Fruit fly (Drosophila melanogaster) whole organism, embryonic: Measurements from ENCODE around the gene CG5376.

Source experiments
- Aef1 ChIP-seq: fragments of 200-800 bp; sonication (Bioruptor generic); IDR thresholded peaks from 3 replicates; pipeline ENCODE4 v1.3.6; 2022; ENCODE audit warnings: missing biosample characterization, missing genetic modification characterization
- CG10979 ChIP-seq: fragments of 200-800 bp; sonication (Bioruptor generic); optimal IDR thresholded peaks from 2 replicates; lab custom pipeline; 2018; ENCODE audit warnings: missing biosample characterization, mild to moderate bottlenecking, missing genetic modification characterization, moderate library complexity
- CG11504 ChIP-seq: fragments of 200-800 bp; sonication (Bioruptor generic); optimal IDR thresholded peaks from 3 replicates; lab custom pipeline; 2019; ENCODE audit warnings: missing biosample characterization, mild to moderate bottlenecking, missing genetic modification characterization, moderate library complexity
- CG12219 ChIP-seq: fragments of 200-800 bp; sonication (Bioruptor generic); optimal IDR thresholded peaks from 3 replicates; lab custom pipeline; 2018; ENCODE audit warnings: missing biosample characterization, mild to moderate bottlenecking, missing genetic modification characterization
- CG14860 ChIP-seq: fragments of 200-800 bp; sonication (Bioruptor generic); IDR thresholded peaks from 3 replicates; pipeline ENCODE4 v1.3.6; 2022; ENCODE audit warnings: missing biosample characterization, missing genetic modification characterization; ENCODE audit not compliant: partially characterized antibody
- CG1529 ChIP-seq: fragments of 200-800 bp; sonication (Bioruptor generic); optimal IDR thresholded peaks from 3 replicates; lab custom pipeline; 2018; ENCODE audit warnings: missing biosample characterization, missing genetic modification characterization
- CG1603 ChIP-seq: fragments of 200-800 bp; sonication (Bioruptor generic); optimal IDR thresholded peaks from 2 replicates; lab custom pipeline; 2019; ENCODE audit warnings: missing biosample characterization, mild to moderate bottlenecking, missing genetic modification characterization, moderate library complexity
- CG18599 ChIP-seq: fragments of 200-800 bp; sonication (Bioruptor generic); optimal IDR thresholded peaks from 3 replicates; lab custom pipeline; 2017; ENCODE audit warnings: missing biosample characterization, missing genetic modification characterization, mild to moderate bottlenecking, moderate library complexity, missing genetic modification reagents
- CG18619 ChIP-seq: fragments of 200-800 bp; sonication (Bioruptor generic); optimal IDR thresholded peaks from 3 replicates; lab custom pipeline; 2017; ENCODE audit warnings: missing biosample characterization, mild to moderate bottlenecking, missing genetic modification characterization
- CG2120 ChIP-seq: fragments of 200-800 bp; sonication (Bioruptor generic); optimal IDR thresholded peaks from 3 replicates; lab custom pipeline; 2016; ENCODE audit warnings: missing biosample characterization, missing genetic modification characterization
- CG2678 ChIP-seq: fragments of 200-800 bp; sonication (Bioruptor generic); optimal IDR thresholded peaks from 3 replicates; lab custom pipeline; 2019; ENCODE audit warnings: missing biosample characterization, mild to moderate bottlenecking, missing genetic modification characterization, moderate library complexity
- CG33213 ChIP-seq: fragments of 200-800 bp; sonication (Bioruptor generic); optimal IDR thresholded peaks from 3 replicates; lab custom pipeline; 2016; ENCODE audit warnings: missing biosample characterization, missing genetic modification characterization
- CG3847 ChIP-seq: fragments of 200-800 bp; sonication (Bioruptor generic); IDR thresholded peaks from 2 replicates; pipeline ENCODE4 v1.3.6; 2022; ENCODE audit warnings: missing biosample characterization, missing genetic modification characterization
- CG8765 ChIP-seq: fragments of 200-800 bp; sonication (Bioruptor generic); IDR thresholded peaks from 2 replicates; pipeline ENCODE4 v1.3.6; 2022; ENCODE audit warnings: missing biosample characterization, missing genetic modification characterization
- Chrac-16 ChIP-seq: fragments of 200-800 bp; sonication (Bioruptor generic); optimal IDR thresholded peaks from 3 replicates; lab custom pipeline; 2016; ENCODE audit warnings: missing biosample characterization, missing genetic modification characterization
- D19B ChIP-seq: fragments of 200-800 bp; sonication (Bioruptor generic); optimal IDR thresholded peaks from 2 replicates; lab custom pipeline; 2017; ENCODE audit warnings: missing biosample characterization, mild to moderate bottlenecking, missing genetic modification characterization
- Ets65A ChIP-seq: fragments of 200-800 bp; sonication (Bioruptor generic); peaks from one replicate; lab custom pipeline; 2016; ENCODE audit warnings: missing biosample characterization, missing genetic modification characterization
- GATAe ChIP-seq: fragments of 200-800 bp; sonication (Bioruptor generic); conservative IDR thresholded peaks from 2 replicates; pipeline ENCODE4 v1.3.6; 2022; ENCODE audit warnings: missing biosample characterization, missing genetic modification characterization
- Hmr ChIP-seq: fragments of 200-800 bp; sonication (Bioruptor generic); optimal IDR thresholded peaks from 3 replicates; lab custom pipeline; 2017; ENCODE audit warnings: mild to moderate bottlenecking, missing biosample characterization, missing genetic modification reagents, missing genetic modification characterization
- Meics ChIP-seq: fragments of 200-800 bp; sonication (Bioruptor generic); optimal IDR thresholded peaks from 2 replicates; lab custom pipeline; 2017; ENCODE audit warnings: missing biosample characterization, mild to moderate bottlenecking, missing genetic modification characterization
- Mrtf ChIP-seq: fragments of 200-800 bp; sonication (Bioruptor generic); IDR thresholded peaks from 3 replicates; pipeline ENCODE4 v1.3.6; 2022; ENCODE audit warnings: missing biosample characterization, missing genetic modification characterization
- Opbp ChIP-seq: fragments of 200-800 bp; sonication (Bioruptor generic); IDR thresholded peaks from 3 replicates; pipeline ENCODE4 v1.3.6; 2022; ENCODE audit warnings: missing biosample characterization, missing genetic modification characterization; ENCODE audit not compliant: partially characterized antibody
- PHDP ChIP-seq: fragments of 200-800 bp; sonication (Bioruptor generic); optimal IDR thresholded peaks from 3 replicates; lab custom pipeline; 2018; ENCODE audit warnings: missing biosample characterization, mild to moderate bottlenecking, missing genetic modification characterization, moderate library complexity
- Rfx ChIP-seq: fragments of 200-800 bp; sonication (Bioruptor generic); IDR thresholded peaks from 2 replicates; pipeline ENCODE4 v1.3.6; 2022; ENCODE audit warnings: missing biosample characterization, missing genetic modification characterization
- Vsx1 ChIP-seq: fragments of 200-800 bp; sonication (Bioruptor generic); optimal IDR thresholded peaks from 2 replicates; lab custom pipeline; 2017; ENCODE audit warnings: missing biosample characterization, mild to moderate bottlenecking, missing genetic modification characterization, missing genetic modification reagents
- caup ChIP-seq: fragments of 200-800 bp; sonication (Bioruptor generic); optimal IDR thresholded peaks from 3 replicates; lab custom pipeline; 2017; ENCODE audit warnings: missing biosample characterization, mild to moderate bottlenecking, missing genetic modification characterization, moderate library complexity; ENCODE audit not compliant: severe bottlenecking
- ci ChIP-seq: fragments of 200-800 bp; sonication (Bioruptor generic); IDR thresholded peaks from 3 replicates; pipeline ENCODE4 v1.3.6; 2022; ENCODE audit warnings: missing biosample characterization, missing genetic modification characterization
- cwo ChIP-seq: fragments of 200-800 bp; sonication (Bioruptor generic); optimal IDR thresholded peaks from 3 replicates; lab custom pipeline; 2017; ENCODE audit warnings: missing biosample characterization, missing genetic modification characterization, mild to moderate bottlenecking, moderate library complexity, missing genetic modification reagents
- dmrt99B ChIP-seq: fragments of 200-800 bp; sonication (Bioruptor generic); optimal IDR thresholded peaks from 2 replicates; lab custom pipeline; 2018; ENCODE audit warnings: missing biosample characterization, mild to moderate bottlenecking, missing genetic modification characterization, moderate library complexity
- eyg ChIP-seq: fragments of 200-800 bp; sonication (Bioruptor generic); optimal IDR thresholded peaks from 3 replicates; lab custom pipeline; 2016; ENCODE audit warnings: missing biosample characterization, missing genetic modification characterization
- grau ChIP-seq: fragments of 200-800 bp; optimal IDR thresholded peaks from 3 replicates; lab custom pipeline; 2019; ENCODE audit warnings: missing biosample characterization, mild to moderate bottlenecking, missing genetic modification characterization, moderate library complexity
- hbn ChIP-seq: fragments of 200-800 bp; sonication (Bioruptor generic); IDR thresholded peaks from 2 replicates; pipeline ENCODE4 v1.3.6; 2022; ENCODE audit warnings: missing biosample characterization, missing genetic modification characterization; ENCODE audit not compliant: partially characterized antibody
- hkb ChIP-seq, 2 experiments: fragments of 200-800 bp in 1 of 2; fragments of >200 bp in 1 of 2; sonication (Bioruptor generic) in 1 of 2; IDR thresholded peaks in 1 of 2; optimal IDR thresholded peaks in 1 of 2; 2 replicates each; pipeline versions ENCODE4 v1.3.6 to Lab custom; 2017 to 2022; ENCODE audit warnings: missing biosample characterization in 1 of 2, missing genetic modification characterization in 1 of 2
- ind ChIP-seq: fragments of 200-800 bp; sonication (Bioruptor generic); optimal IDR thresholded peaks from 3 replicates; lab custom pipeline; 2016; ENCODE audit warnings: missing biosample characterization, missing genetic modification characterization
- lab ChIP-seq: fragments of 200-800 bp; sonication (Bioruptor generic); optimal IDR thresholded peaks from 3 replicates; lab custom pipeline; 2017; ENCODE audit warnings: missing biosample characterization, missing genetic modification characterization, mild to moderate bottlenecking, moderate library complexity, missing genetic modification reagents
- lilli ChIP-seq: fragments of 200-800 bp; sonication (Bioruptor generic); optimal IDR thresholded peaks from 3 replicates; lab custom pipeline; 2016; ENCODE audit warnings: missing biosample characterization, missing genetic modification characterization
- lmd ChIP-seq: fragments of 200-800 bp; sonication (Bioruptor generic); IDR thresholded peaks from 2 replicates; pipeline ENCODE4 v1.3.6; 2022; ENCODE audit warnings: missing biosample characterization, missing genetic modification characterization
- org-1 ChIP-seq: fragments of 200-800 bp; sonication (Bioruptor generic); optimal IDR thresholded peaks from 2 replicates; lab custom pipeline; 2017; ENCODE audit warnings: missing biosample characterization, missing genetic modification characterization
- pan ChIP-seq, 4 experiments: fragments of >200 bp in 3 of 4; fragments of 200-800 bp in 1 of 4; sonication (Bioruptor generic) in 1 of 4; optimal IDR thresholded peaks in 3 of 4; IDR thresholded peaks in 1 of 4; 2 replicates each; pipeline versions ENCODE4 v1.3.6 to Lab custom; 2017 to 2022; ENCODE audit warnings: missing biosample characterization in 2 of 4, missing genetic modification characterization in 2 of 4, mixed read lengths in 1 of 4
- pho ChIP-seq: fragments of 200-800 bp; sonication (Bioruptor generic); optimal IDR thresholded peaks from 2 replicates; lab custom pipeline; 2016; ENCODE audit warnings: missing biosample characterization, missing genetic modification characterization
- pnt ChIP-seq: fragments of 200-800 bp; sonication (Bioruptor generic); optimal IDR thresholded peaks from 3 replicates; lab custom pipeline; 2016; ENCODE audit warnings: missing biosample characterization, missing genetic modification characterization
- ro ChIP-seq: fragments of 200-800 bp; sonication (Bioruptor generic); IDR thresholded peaks from 2 replicates; pipeline ENCODE4 v1.3.6; 2022; ENCODE audit warnings: missing biosample characterization, missing genetic modification characterization
- row ChIP-seq: fragments of 200-800 bp; sonication (Bioruptor generic); IDR thresholded peaks from 3 replicates; pipeline ENCODE4 v1.3.6; 2022; ENCODE audit warnings: missing biosample characterization, missing genetic modification characterization
- schlank ChIP-seq: fragments of 200-800 bp; sonication (Bioruptor generic); optimal IDR thresholded peaks from 2 replicates; lab custom pipeline; 2018; ENCODE audit warnings: missing biosample characterization, mild to moderate bottlenecking, missing genetic modification characterization
- slbo ChIP-seq: fragments of 200-800 bp; sonication (Bioruptor generic); IDR thresholded peaks from 2 replicates; pipeline ENCODE4 v1.3.6; 2022; ENCODE audit warnings: missing biosample characterization, missing genetic modification characterization
- sob ChIP-seq: fragments of 200-800 bp; sonication (Bioruptor generic); IDR thresholded peaks from 2 replicates; pipeline ENCODE4 v1.3.6; 2022; ENCODE audit warnings: missing biosample characterization, missing genetic modification characterization
- tx ChIP-seq: fragments of 200-800 bp; sonication (Bioruptor generic); optimal IDR thresholded peaks from 2 replicates; lab custom pipeline; 2016; ENCODE audit warnings: missing biosample characterization, missing genetic modification characterization
- wdn ChIP-seq: fragments of 200-800 bp; sonication (Bioruptor generic); IDR thresholded peaks from 2 replicates; pipeline ENCODE4 v1.3.6; 2022; ENCODE audit warnings: missing biosample characterization, missing genetic modification characterization
- zf30C ChIP-seq: fragments of 200-800 bp; sonication (Bioruptor generic); optimal IDR thresholded peaks from 3 replicates; lab custom pipeline; 2018; ENCODE audit warnings: missing biosample characterization, mild to moderate bottlenecking, missing genetic modification characterization

CG5376 gene

dm6 chr3R:22515384-22515783 is 26.6 kb upstream of the CG5376 start (continued):
- no peak for TF ChIP-seq hkb (optimal IDR thresholded peaks at IDR 0.05; lab: Kevin White, UChicago)
- TF ChIP-seq hkb (GFP tag; IDR thresholded peaks at IDR 0.05; lab: Robert Waterston, UW): 0 out of 2 replicates have a peak, but pooled peaks have one; percentile 17
- TF ChIP-seq CG12219 (GFP tag; lab: Kevin White, UChicago): no peak
- TF ChIP-seq CG11504: peak; percentile 17
- no peak for TF ChIP-seq CG1603 (tag; lab: Kevin White, UChicago)
- TF ChIP-seq ci (GFP tag; lab: Robert Waterston, UW): no peak
- no peak for TF ChIP-seq Ets65A
- no peak for TF ChIP-seq zf30C (GFP tag; lab: Kevin White, UChicago)
- no peak for TF ChIP-seq PHDP (tag; lab: Kevin White, UChicago)
- no peak for TF ChIP-seq pnt (GFP tag; lab: Kevin White, UChicago)
- TF ChIP-seq CG33213 (GFP tag; lab: Kevin White, UChicago): no peak
- TF ChIP-seq wdn: no peak
- no peak for TF ChIP-seq GATAe (GFP tag; lab: Robert Waterston, UW)
- TF ChIP-seq Chrac-16: no peak
- no peak for TF ChIP-seq CG8765 (GFP tag; lab: Robert Waterston, UW)
- no peak for TF ChIP-seq CG3847 (GFP tag; lab: Robert Waterston, UW)

- TF ChIP-seq schlank (tag; lab: Kevin White, UChicago) (no peak), Mrtf (GFP tag; lab: Robert Waterston, UW) (no peak), pan (optimal IDR thresholded peaks at IDR 0.05; lab: Kevin White, UChicago) (no peak), pan (GFP tag; optimal IDR thresholded peaks at IDR 0.05 in 1 of 2, IDR thresholded peaks at IDR 0.05 in 1 of 2) (no peak), Aef1 (0 out of 3 replicates have a peak, but pooled peaks have one; percentile 22), lmd (GFP tag; lab: Robert Waterston, UW) (peak; percentile 18; the same call in 1 of the 2 replicates), caup (GFP tag; lab: Kevin White, UChicago) (peak; percentile 30), lilli (peak; percentile 22), CG18619 (GFP tag; lab: Kevin White, UChicago) (peak; percentile 0), CG2678 (tag; lab: Kevin White, UChicago) (peak; percentile 43), ro (GFP tag; lab: Robert Waterston, UW) (no peak), tx (GFP tag; lab: Kevin White, UChicago) (no peak), cwo (GFP tag; lab: Kevin White, UChicago) (peak; percentile 29), D19B (GFP tag; lab: Kevin White, UChicago) (no peak), CG14860 (GFP tag; lab: Robert Waterston, UW) (no peak), sob (peak; percentile 49; the same call in 1 of the 2 replicates), CG18599 (GFP tag; lab: Kevin White, UChicago) (peak; percentile 76), Opbp (GFP tag; lab: Robert Waterston, UW) (no peak), pho (peak; percentile 14), ind (GFP tag; lab: Kevin White, UChicago) (peak; percentile 15), lab (GFP tag; lab: Kevin White, UChicago) (peak; percentile 72), CG1529 (GFP tag; lab: Kevin White, UChicago) (no peak), hbn (GFP tag; lab: Robert Waterston, UW) (no peak), Vsx1 (no peak), grau (tag; lab: Kevin White, UChicago) (peak; percentile 37), org-1 (GFP tag; lab: Kevin White, UChicago) (no peak), eyg (GFP tag; lab: Kevin White, UChicago) (no peak), slbo (GFP tag; lab: Robert Waterston, UW) (peak; percentile 45; the same call in 1 of the 2 replicates), Meics (GFP tag; lab: Kevin White, UChicago) (peak; percentile 56), CG10979 (tag; lab: Kevin White, UChicago) (no peak), Hmr (GFP tag; lab: Kevin White, UChicago) (peak; percentile 61), dmrt99B (peak; percentile 23), CG2120 (GFP tag; lab: Kevin White, UChicago) (peak; percentile 58), Rfx (GFP tag; lab: Robert Waterston, UW) (peak; percentile 59), row (GFP tag; lab: Robert Waterston, UW) (peak; percentile 48; the same call in 2 of the 3 replicates)
Observed at dm6 chr3R:22503630-22504029, 14.9 kb upstream of the CG5376 start.
